Fruit fly (Drosophila melanogaster): ENCODE data around the gene kud.

Gene kud

dm6 chr3L:16887272-16887671 is 42.5 kb upstream of the kud start:
- TF ChIP-seq tj (GFP tag; optimal IDR thresholded peaks at IDR 0.05) (peak; percentile 60), CG7101 (tag; optimal IDR thresholded peaks at IDR 0.05) (no peak), CG12768 (GFP tag; optimal IDR thresholded peaks at IDR 0.05) (no peak)

dm6 chr3L:16886179-16886930 is 41.6 kb upstream of the kud start:
- TF ChIP-seq CG14711 (tag; optimal IDR thresholded peaks at IDR 0.05) (peak; percentile 10), bab1 (GFP tag; optimal IDR thresholded peaks at IDR 0.05) (peak; percentile 34), cic (GFP tag; optimal IDR thresholded peaks at IDR 0.05) (peak; percentile 65), toe (GFP tag; optimal IDR thresholded peaks at IDR 0.05) (no peak), kay (GFP tag; ENCODE audit: borderline replicate concordance) (peak; percentile 95), tj (GFP tag; optimal IDR thresholded peaks at IDR 0.05) (peak; percentile 29), CG12768 (GFP tag; optimal IDR thresholded peaks at IDR 0.05) (peak; percentile 35), CG7045 (GFP tag; optimal IDR thresholded peaks at IDR 0.05) (no peak)

dm6 chr3L:16885042-16885441 is 40.3 kb upstream of the kud start:
- TF ChIP-seq kay (GFP tag; ENCODE audit: borderline replicate concordance) (no peak), CG33017 (tag; optimal IDR thresholded peaks at IDR 0.05) (peak; percentile 45)

- no peak for TF ChIP-seq CG11617 (GFP tag; optimal IDR thresholded peaks at IDR 0.05)
Measured at dm6 chr3L:16884037-16884436, 39.2 kb upstream of the kud start.

dm6 chr3L:16881097-16881496 is 36.3 kb upstream of the kud start:
- TF ChIP-seq CG12768 (GFP tag; optimal IDR thresholded peaks at IDR 0.05) (no peak), toe (GFP tag; optimal IDR thresholded peaks at IDR 0.05) (no peak), CG7045 (GFP tag; optimal IDR thresholded peaks at IDR 0.05) (no peak), Hr96 (GFP tag; optimal IDR thresholded peaks at IDR 0.05) (no peak), CG11617 (GFP tag; optimal IDR thresholded peaks at IDR 0.05) (no peak), cnc (optimal IDR thresholded peaks at IDR 0.05) (no peak), Crg-1 (GFP tag; optimal IDR thresholded peaks at IDR 0.05) (no peak), ovo (GFP tag; optimal IDR thresholded peaks at IDR 0.05) (no peak), CG7101 (tag; optimal IDR thresholded peaks at IDR 0.05) (no peak), bab1 (GFP tag; optimal IDR thresholded peaks at IDR 0.05) (no peak), CG5204 (GFP tag; optimal IDR thresholded peaks at IDR 0.05) (no peak), cic (GFP tag; optimal IDR thresholded peaks at IDR 0.05) (no peak), tj (GFP tag; optimal IDR thresholded peaks at IDR 0.05) (no peak), kay (GFP tag; ENCODE audit: borderline replicate concordance) (no peak), CG33017 (tag; optimal IDR thresholded peaks at IDR 0.05) (no peak), CG14711 (tag; optimal IDR thresholded peaks at IDR 0.05) (no peak), Clk (GFP tag; optimal IDR thresholded peaks at IDR 0.05) (no peak)

dm6 chr3L:16878830-16879536 is 34.2 kb upstream of the kud start:
- TF ChIP-seq CG5204 (GFP tag; optimal IDR thresholded peaks at IDR 0.05), result no peak
- TF ChIP-seq ovo (GFP tag; optimal IDR thresholded peaks at IDR 0.05), result no peak
- TF ChIP-seq CG1620 (GFP tag; optimal IDR thresholded peaks at IDR 0.05), result no peak
- TF ChIP-seq CG33017 (tag; optimal IDR thresholded peaks at IDR 0.05), result no peak
- TF ChIP-seq CG12768 (GFP tag; optimal IDR thresholded peaks at IDR 0.05), result no peak
- no peak for TF ChIP-seq CG7101 (tag; optimal IDR thresholded peaks at IDR 0.05)
- TF ChIP-seq bab1 (GFP tag; optimal IDR thresholded peaks at IDR 0.05), result no peak

- TF ChIP-seq cnc (optimal IDR thresholded peaks at IDR 0.05) (no peak), CG7045 (GFP tag; optimal IDR thresholded peaks at IDR 0.05) (no peak), CG33017 (tag; optimal IDR thresholded peaks at IDR 0.05) (no peak), ovo (GFP tag; optimal IDR thresholded peaks at IDR 0.05) (no peak), tj (GFP tag; optimal IDR thresholded peaks at IDR 0.05) (no peak), bab1 (GFP tag; optimal IDR thresholded peaks at IDR 0.05) (no peak), toe (GFP tag; optimal IDR thresholded peaks at IDR 0.05) (no peak), cic (GFP tag; optimal IDR thresholded peaks at IDR 0.05) (no peak), Clk (GFP tag; optimal IDR thresholded peaks at IDR 0.05) (no peak), CG14711 (tag; optimal IDR thresholded peaks at IDR 0.05) (no peak), CG1620 (GFP tag; optimal IDR thresholded peaks at IDR 0.05) (no peak), CG11617 (GFP tag; optimal IDR thresholded peaks at IDR 0.05) (no peak), Hr96 (GFP tag; optimal IDR thresholded peaks at IDR 0.05) (no peak), Crg-1 (GFP tag; optimal IDR thresholded peaks at IDR 0.05) (no peak), pad (GFP tag; optimal IDR thresholded peaks at IDR 0.05) (no peak), CG7101 (tag; optimal IDR thresholded peaks at IDR 0.05) (no peak), CG12768 (GFP tag; optimal IDR thresholded peaks at IDR 0.05) (no peak), CG5204 (GFP tag; optimal IDR thresholded peaks at IDR 0.05) (no peak), kay (GFP tag; ENCODE audit: borderline replicate concordance) (no peak)
Measured at dm6 chr3L:16876785-16877468, 32.1 kb upstream of the kud start, which contains the start of gene CG32170. Gene CG32170 (plus strand): TSS chr3L:16877309.
